Worm (Caenorhabditis elegans): Measurements from ENCODE around the gene C26B2.7.

The C26B2.7 gene

ce11 chrIV:8005376-8005775 is 10.7 kb upstream of the C26B2.7 start:
- TF ChIP-seq W03F9.2 (tag; optimal IDR thresholded peaks at IDR 0.05): no peak
- TF ChIP-seq him-1 (tag; optimal IDR thresholded peaks at IDR 0.05): no peak
- no peak for TF ChIP-seq dao-5 (tag; optimal IDR thresholded peaks at IDR 0.05)

ce11 chrIV:8006161-8006560 is 9.9 kb upstream of the C26B2.7 start:
- no peak for TF ChIP-seq W03F9.2 (tag; optimal IDR thresholded peaks at IDR 0.05)
- no peak for TF ChIP-seq him-1 (tag; optimal IDR thresholded peaks at IDR 0.05)
- TF ChIP-seq dao-5 (tag; optimal IDR thresholded peaks at IDR 0.05): no peak

ce11 chrIV:8007549-8007948 is 8.5 kb upstream of the C26B2.7 start:
- TF ChIP-seq dao-5 (tag; optimal IDR thresholded peaks at IDR 0.05): no peak
- TF ChIP-seq him-1 (tag; optimal IDR thresholded peaks at IDR 0.05): no peak
- TF ChIP-seq W03F9.2 (tag; optimal IDR thresholded peaks at IDR 0.05): no peak

ce11 chrIV:8008137-8008536 is 7.9 kb upstream of the C26B2.7 start:
- TF ChIP-seq dao-5 (tag; optimal IDR thresholded peaks at IDR 0.05) (no peak), him-1 (tag; optimal IDR thresholded peaks at IDR 0.05) (no peak), W03F9.2 (tag; optimal IDR thresholded peaks at IDR 0.05) (no peak)

- TF ChIP-seq W03F9.2 (tag; optimal IDR thresholded peaks at IDR 0.05) (no peak), dao-5 (tag; optimal IDR thresholded peaks at IDR 0.05) (no peak), him-1 (tag; optimal IDR thresholded peaks at IDR 0.05) (no peak)
Observed at ce11 chrIV:8009374-8009773, 6.7 kb upstream of the C26B2.7 start.

- TF ChIP-seq him-1 (tag; optimal IDR thresholded peaks at IDR 0.05): no peak
- peak; percentile 31 for TF ChIP-seq W03F9.2 (tag; optimal IDR thresholded peaks at IDR 0.05)
Observed at ce11 chrIV:8010521-8010920, 5.6 kb upstream of the C26B2.7 start.

ce11 chrIV:8012330-8012729 is 3.7 kb upstream of the C26B2.7 start, which contains the start of gene Y42H9B.3:
Y42H9B.3 (minus strand) TSS chrIV:8012430.
- TF ChIP-seq dao-5 (tag; optimal IDR thresholded peaks at IDR 0.05) (no peak), him-1 (tag; optimal IDR thresholded peaks at IDR 0.05) (no peak), W03F9.2 (tag; optimal IDR thresholded peaks at IDR 0.05) (no peak)

- TF ChIP-seq dao-5 (tag; optimal IDR thresholded peaks at IDR 0.05) (no peak), him-1 (tag; optimal IDR thresholded peaks at IDR 0.05) (no peak), W03F9.2 (tag; optimal IDR thresholded peaks at IDR 0.05) (no peak)
Observed at ce11 chrIV:8013849-8014248, 2.2 kb upstream of the C26B2.7 start, which contains the start of gene C26B2.8. C26B2.8 (plus strand) TSS chrIV:8014149.

- TF ChIP-seq W03F9.2 (tag; optimal IDR thresholded peaks at IDR 0.05) (no peak), dao-5 (tag; optimal IDR thresholded peaks at IDR 0.05) (no peak), him-1 (tag; optimal IDR thresholded peaks at IDR 0.05) (no peak)
Observed at ce11 chrIV:8016694-8017093, 620 bp downstream of the C26B2.7 start, which contains the start of gene elpc-4. elpc-4 (plus strand) TSS chrIV:8016994.

ce11 chrIV:8019772-8020496 is 3.9 kb downstream of the C26B2.7 start, which contains the start of gene dnc-4:
dnc-4 (minus strand) TSS chrIV:8019808.
- TF ChIP-seq dao-5 (tag; optimal IDR thresholded peaks at IDR 0.05) (no peak), him-1 (tag; optimal IDR thresholded peaks at IDR 0.05) (no peak), W03F9.2 (tag; optimal IDR thresholded peaks at IDR 0.05) (no peak)

ce11 chrIV:8022035-8022673 is 6.1 kb downstream of the C26B2.7 start, which contains the start of gene C26B2.2:
C26B2.2 (minus strand) TSS chrIV:8022122.
- TF ChIP-seq dao-5 (tag; optimal IDR thresholded peaks at IDR 0.05) (no peak), him-1 (tag; optimal IDR thresholded peaks at IDR 0.05) (no peak), W03F9.2 (tag; optimal IDR thresholded peaks at IDR 0.05) (no peak)

ce11 chrIV:8023861-8024260 is 7.8 kb downstream of the C26B2.7 start:
- no peak for TF ChIP-seq W03F9.2 (tag; optimal IDR thresholded peaks at IDR 0.05)
- TF ChIP-seq him-1 (tag; optimal IDR thresholded peaks at IDR 0.05): no peak
- TF ChIP-seq dao-5 (tag; optimal IDR thresholded peaks at IDR 0.05): no peak

- TF ChIP-seq him-1 (tag; optimal IDR thresholded peaks at IDR 0.05): no peak
- no peak for TF ChIP-seq dao-5 (tag; optimal IDR thresholded peaks at IDR 0.05)
- no peak for TF ChIP-seq W03F9.2 (tag; optimal IDR thresholded peaks at IDR 0.05)
Observed at ce11 chrIV:8026361-8026760, 10.3 kb downstream of the C26B2.7 start.

ce11 chrIV:8027293-8027866 is 11.3 kb downstream of the C26B2.7 start:
- TF ChIP-seq W03F9.2 (tag; optimal IDR thresholded peaks at IDR 0.05): no peak
- TF ChIP-seq dao-5 (tag; optimal IDR thresholded peaks at IDR 0.05): no peak
- TF ChIP-seq him-1 (tag; optimal IDR thresholded peaks at IDR 0.05): no peak
